Fruit fly (Drosophila melanogaster) whole organism, embryonic: ENCODE data around the gene CG34290.
A peak's percentile ranks its signal among the peaks of the same experiment; 100 is the strongest.

ENCODE experiments used
- Atf3 ChIP-seq: fragments of 200-800 bp; sonication (Bioruptor generic); optimal IDR thresholded peaks from 3 replicates; lab custom pipeline; 2016; ENCODE audit warnings: missing biosample characterization, missing genetic modification characterization
- B-H1 ChIP-seq: fragments of 200-800 bp; sonication (Bioruptor generic); IDR thresholded peaks from 3 replicates; pipeline ENCODE4 v1.3.6; 2022; ENCODE audit warnings: missing biosample characterization, missing genetic modification characterization
- B-H2 ChIP-seq: fragments of 200-800 bp; sonication (Bioruptor generic); optimal IDR thresholded peaks from 2 replicates; lab custom pipeline; 2018; ENCODE audit warnings: missing biosample characterization, mild to moderate bottlenecking, missing genetic modification characterization
- CG10147 ChIP-seq: fragments of 200-800 bp; sonication (Bioruptor generic); optimal IDR thresholded peaks from 2 replicates; lab custom pipeline; 2019; ENCODE audit warnings: missing biosample characterization, mild to moderate bottlenecking, missing genetic modification characterization, moderate library complexity
- CG10267 ChIP-seq: fragments of 200-800 bp; sonication (Bioruptor generic); optimal IDR thresholded peaks from 2 replicates; lab custom pipeline; 2018; ENCODE audit warnings: missing biosample characterization, mild to moderate bottlenecking, missing genetic modification characterization, moderate library complexity
- CG10462 ChIP-seq: fragments of 200-800 bp; sonication (Bioruptor generic); optimal IDR thresholded peaks from 2 replicates; lab custom pipeline; 2016; ENCODE audit warnings: missing biosample characterization, missing genetic modification characterization
- CG10543 ChIP-seq: fragments of 200-800 bp; sonication (Bioruptor generic); optimal IDR thresholded peaks from 3 replicates; lab custom pipeline; 2017; ENCODE audit warnings: missing biosample characterization, mild to moderate bottlenecking, missing genetic modification characterization, moderate library complexity
- CG11093 ChIP-seq: fragments of 200-800 bp; sonication (Bioruptor generic); IDR thresholded peaks from 3 replicates; pipeline ENCODE4 v1.3.6; 2022; ENCODE audit warnings: missing biosample characterization, missing genetic modification characterization
- CG11247 ChIP-seq: fragments of 200-800 bp; sonication (Bioruptor generic); IDR thresholded peaks from 2 replicates; pipeline ENCODE4 v1.3.6; 2022; ENCODE audit warnings: missing biosample characterization, missing genetic modification characterization
- CG11695 ChIP-seq: fragments of 200-800 bp; sonication (Bioruptor generic); IDR thresholded peaks from 3 replicates; pipeline ENCODE4 v1.3.6; 2022; ENCODE audit warnings: missing biosample characterization, missing genetic modification characterization
- CG13624 ChIP-seq: fragments of 200-800 bp; sonication (Bioruptor generic); optimal IDR thresholded peaks from 2 replicates; lab custom pipeline; 2016; ENCODE audit warnings: missing biosample characterization, missing genetic modification characterization
- CG1602 ChIP-seq: fragments of 200-800 bp; sonication (Bioruptor generic); optimal IDR thresholded peaks from 3 replicates; lab custom pipeline; 2016; ENCODE audit warnings: missing biosample characterization, missing genetic modification characterization
- CG16779 ChIP-seq: fragments of 200-800 bp; sonication (Bioruptor generic); IDR thresholded peaks from 2 replicates; pipeline ENCODE4 v1.3.6; 2022; ENCODE audit warnings: missing biosample characterization, missing genetic modification characterization
- CG2120 ChIP-seq: fragments of 200-800 bp; sonication (Bioruptor generic); optimal IDR thresholded peaks from 3 replicates; lab custom pipeline; 2016; ENCODE audit warnings: missing biosample characterization, missing genetic modification characterization
- CG30020 ChIP-seq: fragments of 200-800 bp; optimal IDR thresholded peaks from 2 replicates; lab custom pipeline; 2019; ENCODE audit warnings: missing biosample characterization, mild to moderate bottlenecking, missing genetic modification characterization, moderate library complexity
- CG30403 ChIP-seq: fragments of 200-800 bp; sonication (Bioruptor generic); optimal IDR thresholded peaks from 3 replicates; lab custom pipeline; 2016; ENCODE audit warnings: missing biosample characterization, missing genetic modification characterization
- CG31441 ChIP-seq: fragments of 200-800 bp; sonication (Bioruptor generic); IDR thresholded peaks from 2 replicates; pipeline ENCODE4 v1.3.6; 2022; ENCODE audit warnings: missing biosample characterization, missing genetic modification characterization
- CG33213 ChIP-seq: fragments of 200-800 bp; sonication (Bioruptor generic); optimal IDR thresholded peaks from 3 replicates; lab custom pipeline; 2016; ENCODE audit warnings: missing biosample characterization, missing genetic modification characterization
- CG5180 ChIP-seq: fragments of 200-800 bp; sonication (Bioruptor generic); optimal IDR thresholded peaks from 3 replicates; lab custom pipeline; 2017; ENCODE audit warnings: missing biosample characterization, missing genetic modification characterization, mild to moderate bottlenecking, moderate library complexity, missing genetic modification reagents
- CG8281 ChIP-seq: fragments of 200-800 bp; sonication (Bioruptor generic); optimal IDR thresholded peaks from 2 replicates; lab custom pipeline; 2018; ENCODE audit warnings: missing biosample characterization, mild to moderate bottlenecking, missing genetic modification characterization, moderate library complexity
- CG8388 ChIP-seq: fragments of 200-800 bp; sonication (Bioruptor generic); optimal IDR thresholded peaks from 2 replicates; lab custom pipeline; 2019; ENCODE audit warnings: missing biosample characterization, mild to moderate bottlenecking, missing genetic modification characterization, moderate library complexity
- Dip3 ChIP-seq: fragments of 200-800 bp; sonication (Bioruptor generic); optimal IDR thresholded peaks from 3 replicates; lab custom pipeline; 2016; ENCODE audit warnings: missing biosample characterization, missing genetic modification characterization
- H15 ChIP-seq: fragments of 200-800 bp; sonication (Bioruptor generic); IDR thresholded peaks from 3 replicates; pipeline ENCODE4 v1.3.6; 2022; ENCODE audit warnings: missing biosample characterization, missing genetic modification characterization
- HLH4C ChIP-seq: fragments of 200-800 bp; sonication (Bioruptor generic); IDR thresholded peaks from 3 replicates; pipeline ENCODE4 v1.3.6; 2022; ENCODE audit warnings: missing biosample characterization, missing genetic modification characterization; ENCODE audit not compliant: partially characterized antibody
- Hmx ChIP-seq: fragments of 200-800 bp; sonication (Bioruptor generic); optimal IDR thresholded peaks from 2 replicates; lab custom pipeline; 2016; ENCODE audit warnings: missing biosample characterization, missing genetic modification characterization
- Kr ChIP-seq: fragments of 200-800 bp; sonication (Bioruptor generic); optimal IDR thresholded peaks from 2 replicates; lab custom pipeline; 2017; ENCODE audit warnings: missing biosample characterization, mild to moderate bottlenecking, missing genetic modification characterization
- Opbp ChIP-seq: fragments of 200-800 bp; sonication (Bioruptor generic); IDR thresholded peaks from 3 replicates; pipeline ENCODE4 v1.3.6; 2022; ENCODE audit warnings: missing biosample characterization, missing genetic modification characterization; ENCODE audit not compliant: partially characterized antibody
- Scr ChIP-seq: fragments of 200-800 bp; sonication (Bioruptor generic); IDR thresholded peaks from 2 replicates; pipeline ENCODE4 v1.3.6; 2022; ENCODE audit warnings: missing biosample characterization, missing genetic modification characterization; ENCODE audit not compliant: partially characterized antibody
- Six4 ChIP-seq: fragments of 200-800 bp; sonication (Bioruptor generic); optimal IDR thresholded peaks from 2 replicates; lab custom pipeline; 2016; ENCODE audit warnings: missing biosample characterization, missing genetic modification characterization
- Ssrp ChIP-seq: fragments of 200-800 bp; sonication (Bioruptor generic); optimal IDR thresholded peaks from 2 replicates; lab custom pipeline; 2018; ENCODE audit warnings: missing biosample characterization, mild to moderate bottlenecking, missing genetic modification characterization, moderate library complexity
- ab ChIP-seq: fragments of 200-800 bp; sonication (Bioruptor generic); optimal IDR thresholded peaks from 2 replicates; lab custom pipeline; 2016; ENCODE audit warnings: missing biosample characterization, missing genetic modification characterization
- ara ChIP-seq: fragments of 200-800 bp; sonication (Bioruptor generic); IDR thresholded peaks from 2 replicates; pipeline ENCODE4 v1.3.6; 2022; ENCODE audit warnings: missing biosample characterization, missing genetic modification characterization
- ash1 ChIP-seq: fragments of 200-800 bp; sonication (Bioruptor generic); optimal IDR thresholded peaks from 2 replicates; lab custom pipeline; 2018; ENCODE audit warnings: missing biosample characterization, mild to moderate bottlenecking, missing genetic modification characterization
- dan ChIP-seq: fragments of 200-800 bp; sonication (Bioruptor generic); IDR thresholded peaks from 2 replicates; pipeline ENCODE4 v1.3.6; 2022; ENCODE audit warnings: missing biosample characterization, missing genetic modification characterization
- dati ChIP-seq: fragments of 200-800 bp; sonication (Bioruptor generic); IDR thresholded peaks from 2 replicates; pipeline ENCODE4 v1.3.6; 2022; ENCODE audit warnings: missing biosample characterization, missing genetic modification characterization
- dimm ChIP-seq: fragments of 200-800 bp; sonication (Bioruptor generic); IDR thresholded peaks from 2 replicates; pipeline ENCODE4 v1.3.6; 2022; ENCODE audit warnings: missing biosample characterization, missing genetic modification characterization
- dysf ChIP-seq: fragments of 200-800 bp; sonication (Bioruptor generic); IDR thresholded peaks from 3 replicates; pipeline ENCODE4 v1.3.6; 2022; ENCODE audit warnings: missing biosample characterization, missing genetic modification characterization
- gcm ChIP-seq: fragments of 200-800 bp; sonication (Bioruptor generic); optimal IDR thresholded peaks from 2 replicates; lab custom pipeline; 2019; ENCODE audit warnings: missing biosample characterization, mild to moderate bottlenecking, missing genetic modification characterization, moderate library complexity
- ham ChIP-seq: fragments of 200-800 bp; sonication (Bioruptor generic); IDR thresholded peaks from 2 replicates; pipeline ENCODE4 v1.3.6; 2022; ENCODE audit warnings: missing biosample characterization, missing genetic modification characterization
- hb ChIP-seq: fragments of 200-800 bp; sonication (Bioruptor generic); IDR thresholded peaks from 3 replicates; pipeline ENCODE4 v1.3.6; 2022; ENCODE audit warnings: missing biosample characterization, missing genetic modification characterization; ENCODE audit not compliant: partially characterized antibody
- ken ChIP-seq: fragments of 200-800 bp; sonication (Bioruptor generic); IDR thresholded peaks from 3 replicates; pipeline ENCODE4 v1.3.6; 2022; ENCODE audit warnings: missing biosample characterization, missing genetic modification characterization
- psq ChIP-seq: fragments of 200-800 bp; sonication (Bioruptor generic); optimal IDR thresholded peaks from 2 replicates; lab custom pipeline; 2017; ENCODE audit warnings: missing biosample characterization, missing genetic modification characterization
- schlank ChIP-seq: fragments of 200-800 bp; sonication (Bioruptor generic); optimal IDR thresholded peaks from 2 replicates; lab custom pipeline; 2018; ENCODE audit warnings: missing biosample characterization, mild to moderate bottlenecking, missing genetic modification characterization
- seq ChIP-seq: fragments of 200-800 bp; sonication (Bioruptor generic); IDR thresholded peaks from 2 replicates; pipeline ENCODE4 v1.3.6; 2022; ENCODE audit warnings: missing biosample characterization, missing genetic modification characterization
- sim ChIP-seq: fragments of 200-800 bp; sonication (Bioruptor generic); IDR thresholded peaks from 2 replicates; pipeline ENCODE4 v1.3.6; 2022; ENCODE audit warnings: missing biosample characterization, missing genetic modification characterization
- sna ChIP-seq: fragments of 200-800 bp; sonication (Bioruptor generic); IDR thresholded peaks from 2 replicates; pipeline ENCODE4 v1.3.6; 2022; ENCODE audit warnings: missing biosample characterization, missing genetic modification characterization; ENCODE audit not compliant: partially characterized antibody
- tll ChIP-seq, 2 experiments: fragments of 200-800 bp in 1 of 2; fragments of >200 bp in 1 of 2; sonication (Bioruptor generic) in 1 of 2; optimal IDR thresholded peaks; 2 replicates each; lab custom pipeline; 2017 to 2019; ENCODE audit warnings: missing biosample characterization in 2 of 2, missing genetic modification characterization in 2 of 2, mild to moderate bottlenecking in 1 of 2, moderate library complexity in 1 of 2
- zen ChIP-seq: fragments of 200-800 bp; sonication (Bioruptor generic); optimal IDR thresholded peaks from 3 replicates; lab custom pipeline; 2018; ENCODE audit warnings: missing biosample characterization, mild to moderate bottlenecking, missing genetic modification characterization, moderate library complexity
- zfh2 ChIP-seq: fragments of 200-800 bp; sonication (Bioruptor generic); optimal IDR thresholded peaks from 2 replicates; lab custom pipeline; 2016; ENCODE audit warnings: missing biosample characterization, missing genetic modification characterization

Gene CG34290

DNA sequence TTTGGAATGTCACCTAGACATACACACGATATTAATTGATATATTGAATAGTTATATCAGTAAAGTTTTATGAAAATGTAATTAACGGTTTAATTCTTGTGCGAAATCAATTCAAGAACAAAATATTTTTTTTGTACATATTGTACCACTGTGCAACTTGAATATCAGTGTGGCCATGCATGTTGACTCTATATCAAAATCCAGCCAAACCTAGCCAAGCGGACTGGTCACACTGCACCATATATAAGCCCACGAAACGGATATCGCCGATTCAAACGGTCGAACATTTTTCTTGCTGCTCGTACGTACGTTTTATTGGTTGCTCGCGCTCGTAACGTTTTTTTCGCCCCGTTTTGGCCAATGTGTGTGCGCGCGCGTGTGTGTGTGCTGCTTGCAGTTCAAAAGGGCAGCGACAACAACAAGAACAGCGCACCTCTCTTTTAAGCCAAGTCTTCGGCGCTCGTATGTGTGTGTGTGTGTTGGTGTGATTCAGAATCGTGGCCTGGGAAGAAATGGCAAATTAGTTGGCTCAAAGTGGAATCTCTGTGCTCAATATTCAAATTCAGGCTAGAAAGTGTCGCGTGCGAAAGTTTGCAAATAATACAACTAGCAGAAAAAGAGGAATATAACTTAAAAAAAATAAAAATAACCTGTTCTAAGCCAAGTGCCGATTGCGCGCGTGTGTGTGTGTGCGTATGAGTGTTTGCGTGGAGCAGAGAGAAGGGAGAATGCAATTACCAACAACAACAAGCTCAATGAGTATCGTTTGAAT is 5.4 kb upstream of the CG34290 start, which contains the start of gene crb (continued):
- TF ChIP-seq CG10267 (tag; lab: Kevin White, UChicago) (peak; percentile 54), seq (GFP tag; lab: Robert Waterston, UW) (no peak), ken (GFP tag; lab: Robert Waterston, UW) (peak; percentile 7; the same call in 1 of the 3 replicates), CG30020 (tag; lab: Kevin White, UChicago) (peak; percentile 13), CG5180 (peak; percentile 54), CG8281 (tag; lab: Kevin White, UChicago) (no peak), Six4 (no peak), Scr (GFP tag; lab: Robert Waterston, UW) (peak; percentile 49), dysf (GFP tag; lab: Robert Waterston, UW) (peak; percentile 48; the same call in 2 of the 3 replicates), psq (GFP tag; lab: Kevin White, UChicago) (no peak), Dip3 (GFP tag; lab: Kevin White, UChicago) (peak; percentile 38), Ssrp (tag; lab: Kevin White, UChicago) (no peak), CG8388 (peak; percentile 14), B-H2 (peak; percentile 73), CG1602 (peak; percentile 11), CG11093 (no peak), zen (tag; lab: Kevin White, UChicago) (peak; percentile 49), ash1 (GFP tag; lab: Kevin White, UChicago) (peak; percentile 27), hb (GFP tag; lab: Robert Waterston, UW) (0 out of 3 replicates have a peak, but pooled peaks have one; percentile 57), ham (GFP tag; lab: Robert Waterston, UW) (no peak), gcm (GFP tag; lab: Kevin White, UChicago) (peak; percentile 45), CG10147 (GFP tag; lab: Kevin White, UChicago) (no peak), sim (GFP tag; lab: Robert Waterston, UW) (0 out of 2 replicates have a peak, but pooled peaks have one; percentile 20), Hmx (no peak), CG10543 (GFP tag; lab: Kevin White, UChicago) (peak; percentile 72), zfh2 (peak; percentile 35), B-H1 (GFP tag; lab: Robert Waterston, UW) (peak; percentile 18; the same call in 1 of the 3 replicates), CG11247 (GFP tag; lab: Robert Waterston, UW) (peak; percentile 39; the same call in 1 of the 2 replicates), CG11695 (GFP tag; lab: Robert Waterston, UW) (no peak), ab (GFP tag; lab: Kevin White, UChicago) (no peak), HLH4C (GFP tag; lab: Robert Waterston, UW) (0 out of 3 replicates have a peak, but pooled peaks have one; percentile 7), Opbp (GFP tag; lab: Robert Waterston, UW) (peak; percentile 74; the same call in 2 of the 3 replicates), Atf3 (peak; percentile 25), CG13624 (GFP tag; lab: Kevin White, UChicago) (peak; percentile 62), CG16779 (GFP tag; lab: Robert Waterston, UW) (no peak), dan (GFP tag; lab: Robert Waterston, UW) (no peak), Kr (GFP tag; lab: Kevin White, UChicago) (no peak), CG10462 (peak; percentile 0), ara (GFP tag; lab: Robert Waterston, UW) (peak; percentile 53), CG31441 (GFP tag; lab: Robert Waterston, UW) (peak; percentile 47), H15 (GFP tag; lab: Robert Waterston, UW) (0 out of 3 replicates have a peak, but pooled peaks have one; percentile 35), schlank (tag; lab: Kevin White, UChicago) (peak; percentile 10), CG2120 (GFP tag; lab: Kevin White, UChicago) (peak; percentile 63), dati (no peak), dimm (GFP tag; lab: Robert Waterston, UW) (no peak), CG33213 (GFP tag; lab: Kevin White, UChicago) (peak; percentile 65), tll (GFP tag; optimal IDR thresholded peaks at IDR 0.05; lab: Kevin White, UChicago) (no peak), CG30403 (GFP tag; lab: Kevin White, UChicago) (peak; percentile 54), sna (GFP tag; lab: Robert Waterston, UW) (0 out of 2 replicates have a peak, but pooled peaks have one; percentile 12)
